Worm (Caenorhabditis elegans): ENCODE results near the gene dmsr-11.
A peak's percentile ranks its signal among the peaks of the same experiment; 100 is the strongest.

DNA sequence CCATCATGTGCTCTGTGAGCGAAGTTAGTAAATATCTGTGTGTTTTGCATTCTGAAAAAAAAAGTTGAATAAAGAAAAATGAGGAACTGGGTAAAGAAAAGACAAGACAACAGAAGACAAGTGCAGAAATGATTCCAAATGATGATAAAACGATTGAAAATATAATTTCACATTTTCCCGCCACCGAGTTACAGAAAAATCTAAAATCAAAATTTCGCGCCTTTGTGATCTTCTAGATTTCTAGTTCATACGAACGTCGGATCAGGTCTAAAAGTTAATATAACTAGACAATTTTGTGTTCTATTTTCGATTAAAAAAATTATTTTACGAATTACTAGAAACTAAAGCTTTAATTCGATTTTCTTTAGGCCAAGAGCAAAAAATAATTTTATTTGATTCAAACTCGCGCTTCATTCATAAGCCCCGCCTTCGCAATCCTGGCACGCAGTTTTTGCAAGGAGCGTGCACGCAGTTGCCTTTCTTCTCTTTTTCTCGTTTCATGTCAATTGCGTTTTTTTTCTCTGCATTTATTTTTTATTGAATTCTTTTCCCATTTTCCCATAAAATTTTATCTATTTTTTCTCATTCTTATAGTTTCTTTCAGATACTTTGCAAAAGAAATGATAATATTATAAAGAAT, 18.9 kb downstream of the dmsr-11 start, which contains the start of the genes spn-4 and spe-39:
- TF ChIP-seq lin-39 (tag; optimal IDR thresholded peaks at IDR 0.05) (peak; percentile 65), jun-1 (tag; optimal IDR thresholded peaks at IDR 0.05) (no peak), pqm-1 (tag; optimal IDR thresholded peaks at IDR 0.05) (peak; percentile 29), nhr-28 (tag; optimal IDR thresholded peaks at IDR 0.05) (no peak), elt-3 (tag; optimal IDR thresholded peaks at IDR 0.05) (no peak), pha-4 (tag; optimal IDR thresholded peaks at IDR 0.05) (no peak), tbx-2 (tag; optimal IDR thresholded peaks at IDR 0.05) (no peak)

Measured in whole organism, L3 larva.